Fruit fly (Drosophila melanogaster) whole organism, embryonic: Measurements from ENCODE around the gene dind.

Experiments used
- ATbp ChIP-seq: fragments of 200-800 bp; sonication (Bioruptor generic); optimal IDR thresholded peaks from 2 replicates; lab custom pipeline; 2017; ENCODE audit warnings: missing biosample characterization, mild to moderate bottlenecking, missing genetic modification characterization, missing genetic modification reagents
- Antp ChIP-seq: fragments of 200-800 bp; sonication (Bioruptor generic); optimal IDR thresholded peaks from 3 replicates; lab custom pipeline; 2016; ENCODE audit warnings: missing biosample characterization, missing genetic modification characterization
- B-H2 ChIP-seq: fragments of 200-800 bp; sonication (Bioruptor generic); optimal IDR thresholded peaks from 2 replicates; lab custom pipeline; 2018; ENCODE audit warnings: missing biosample characterization, mild to moderate bottlenecking, missing genetic modification characterization
- CG10274 ChIP-seq: fragments of 200-800 bp; sonication (Bioruptor generic); optimal IDR thresholded peaks from 3 replicates; lab custom pipeline; 2017; ENCODE audit warnings: missing biosample characterization, mild to moderate bottlenecking, missing genetic modification characterization
- CG11723 ChIP-seq: fragments of 200-800 bp; sonication (Bioruptor generic); optimal IDR thresholded peaks from 2 replicates; lab custom pipeline; 2017; ENCODE audit warnings: missing biosample characterization, mild to moderate bottlenecking, missing genetic modification characterization
- CG12744 ChIP-seq: fragments of 200-800 bp; sonication (Bioruptor generic); optimal IDR thresholded peaks from 2 replicates; lab custom pipeline; 2016; ENCODE audit warnings: missing biosample characterization, missing genetic modification characterization
- CG15073 ChIP-seq: fragments of 200-800 bp; sonication (Bioruptor generic); optimal IDR thresholded peaks from 2 replicates; lab custom pipeline; 2016; ENCODE audit warnings: missing biosample characterization, missing genetic modification characterization
- CG1529 ChIP-seq: fragments of 200-800 bp; sonication (Bioruptor generic); optimal IDR thresholded peaks from 3 replicates; lab custom pipeline; 2018; ENCODE audit warnings: missing biosample characterization, missing genetic modification characterization
- CG17912 ChIP-seq: fragments of 200-800 bp; sonication (Bioruptor generic); optimal IDR thresholded peaks from 2 replicates; lab custom pipeline; 2018; ENCODE audit warnings: missing biosample characterization, mild to moderate bottlenecking, missing genetic modification characterization
- CG2129 ChIP-seq: fragments of 200-800 bp; sonication (Bioruptor generic); IDR thresholded peaks from 2 replicates; pipeline ENCODE4 v1.3.6; 2022; ENCODE audit warnings: missing biosample characterization, missing genetic modification characterization; ENCODE audit not compliant: partially characterized antibody
- CG2875 ChIP-seq: fragments of 200-800 bp; sonication (Bioruptor generic); optimal IDR thresholded peaks from 2 replicates; lab custom pipeline; 2017; ENCODE audit warnings: missing biosample characterization, mild to moderate bottlenecking, missing genetic modification characterization, missing genetic modification reagents
- CG3065 ChIP-seq: fragments of 200-800 bp; sonication (Bioruptor generic); optimal IDR thresholded peaks from 2 replicates; lab custom pipeline; 2016; ENCODE audit warnings: missing biosample characterization, missing genetic modification characterization
- CG31365 ChIP-seq: fragments of 200-800 bp; sonication (Bioruptor generic); optimal IDR thresholded peaks from 2 replicates; lab custom pipeline; 2018; ENCODE audit warnings: missing biosample characterization, mild to moderate bottlenecking, missing genetic modification characterization
- CG32767 ChIP-seq: fragments of 200-800 bp; sonication (Bioruptor generic); IDR thresholded peaks from 2 replicates; pipeline ENCODE4 v1.3.6; 2022; ENCODE audit warnings: missing biosample characterization, missing genetic modification characterization
- CG4328 ChIP-seq: fragments of 200-800 bp; sonication (Bioruptor generic); optimal IDR thresholded peaks from 3 replicates; lab custom pipeline; 2017; ENCODE audit warnings: missing biosample characterization, missing genetic modification reagents, missing genetic modification characterization
- CG4404 ChIP-seq: fragments of 200-800 bp; sonication (Bioruptor generic); IDR thresholded peaks from 2 replicates; pipeline ENCODE4 v1.3.6; 2022; ENCODE audit warnings: missing biosample characterization, missing genetic modification characterization
- CG4424 ChIP-seq: fragments of 200-800 bp; sonication (Bioruptor generic); optimal IDR thresholded peaks from 3 replicates; lab custom pipeline; 2016; ENCODE audit warnings: missing biosample characterization, missing genetic modification characterization
- CG4820 ChIP-seq: fragments of 200-800 bp; sonication (Bioruptor generic); optimal IDR thresholded peaks from 3 replicates; lab custom pipeline; 2016; ENCODE audit warnings: missing biosample characterization, missing genetic modification characterization
- CG5180 ChIP-seq: fragments of 200-800 bp; sonication (Bioruptor generic); optimal IDR thresholded peaks from 3 replicates; lab custom pipeline; 2017; ENCODE audit warnings: missing biosample characterization, missing genetic modification characterization, mild to moderate bottlenecking, moderate library complexity, missing genetic modification reagents
- CG7987 ChIP-seq: fragments of 200-800 bp; sonication (Bioruptor generic); optimal IDR thresholded peaks from 2 replicates; lab custom pipeline; 2018; ENCODE audit warnings: missing biosample characterization, mild to moderate bottlenecking, missing genetic modification characterization, moderate library complexity
- Camta ChIP-seq: fragments of 200-800 bp; sonication (Bioruptor generic); optimal IDR thresholded peaks from 2 replicates; lab custom pipeline; 2016; ENCODE audit warnings: missing biosample characterization, missing genetic modification characterization
- Dek ChIP-seq: fragments of 200-800 bp; sonication (Bioruptor generic); optimal IDR thresholded peaks from 3 replicates; lab custom pipeline; 2019; ENCODE audit warnings: missing biosample characterization, mild to moderate bottlenecking, missing genetic modification characterization, moderate library complexity
- Dll ChIP-seq: fragments of 200-800 bp; sonication (Bioruptor generic); IDR thresholded peaks from 4 replicates; pipeline ENCODE4 v1.3.6; 2022; ENCODE audit warnings: missing biosample characterization, missing genetic modification characterization; ENCODE audit not compliant: partially characterized antibody
- Fer3 ChIP-seq: fragments of 200-800 bp; sonication (Bioruptor generic); optimal IDR thresholded peaks from 2 replicates; lab custom pipeline; 2018; ENCODE audit warnings: missing biosample characterization, mild to moderate bottlenecking, missing genetic modification characterization, moderate library complexity
- HLHmδ ChIP-seq: fragments of 200-800 bp; sonication (Bioruptor generic); optimal IDR thresholded peaks from 2 replicates; lab custom pipeline; 2018; ENCODE audit warnings: missing biosample characterization, mild to moderate bottlenecking, missing genetic modification characterization, moderate library complexity
- NC2β ChIP-seq: fragments of 200-800 bp; sonication (Bioruptor generic); optimal IDR thresholded peaks from 2 replicates; lab custom pipeline; 2016; ENCODE audit warnings: missing biosample characterization, missing genetic modification characterization
- Scr ChIP-seq: fragments of 200-800 bp; sonication (Bioruptor generic); IDR thresholded peaks from 2 replicates; pipeline ENCODE4 v1.3.6; 2022; ENCODE audit warnings: missing biosample characterization, missing genetic modification characterization; ENCODE audit not compliant: partially characterized antibody
- Taf1 ChIP-seq: fragments of 200-800 bp; sonication (Bioruptor generic); IDR thresholded peaks from 2 replicates; pipeline ENCODE4 v1.3.6; 2022; ENCODE audit warnings: missing biosample characterization, missing genetic modification characterization
- amos ChIP-seq: fragments of 200-800 bp; sonication (Bioruptor generic); IDR thresholded peaks from 2 replicates; pipeline ENCODE4 v1.3.6; 2022; ENCODE audit warnings: missing biosample characterization, missing genetic modification characterization; ENCODE audit not compliant: partially characterized antibody
- ase ChIP-seq: fragments of 200-800 bp; sonication (Bioruptor generic); IDR thresholded peaks from 3 replicates; pipeline ENCODE4 v1.3.6; 2022; ENCODE audit warnings: missing biosample characterization, missing genetic modification characterization
- corto ChIP-seq: fragments of 200-800 bp; sonication (Bioruptor generic); optimal IDR thresholded peaks from 2 replicates; lab custom pipeline; 2016; ENCODE audit warnings: missing biosample characterization, mild to moderate bottlenecking, missing genetic modification characterization, moderate library complexity
- fd3F ChIP-seq: fragments of 200-800 bp; sonication (Bioruptor generic); optimal IDR thresholded peaks from 2 replicates; lab custom pipeline; 2018; ENCODE audit warnings: missing biosample characterization, mild to moderate bottlenecking, missing genetic modification characterization, moderate library complexity
- ftz-f1 ChIP-seq: fragments of 200-800 bp; sonication (Bioruptor generic); optimal IDR thresholded peaks from 2 replicates; lab custom pipeline; 2016; ENCODE audit warnings: missing biosample characterization, missing genetic modification characterization
- gsb-n ChIP-seq: fragments of 200-800 bp; sonication (Bioruptor generic); optimal IDR thresholded peaks from 3 replicates; lab custom pipeline; 2018; ENCODE audit warnings: missing biosample characterization, mild to moderate bottlenecking, missing genetic modification characterization
- gt ChIP-seq: fragments of 200-800 bp; sonication (Bioruptor generic); IDR thresholded peaks from 2 replicates; pipeline ENCODE4 v1.3.6; 2022; ENCODE audit warnings: missing biosample characterization, missing genetic modification characterization
- kay ChIP-seq: fragments of 200-800 bp; sonication (Bioruptor generic); optimal IDR thresholded peaks from 2 replicates; lab custom pipeline; 2016; ENCODE audit warnings: missing biosample characterization, missing genetic modification characterization
- ken ChIP-seq: fragments of 200-800 bp; sonication (Bioruptor generic); IDR thresholded peaks from 3 replicates; pipeline ENCODE4 v1.3.6; 2022; ENCODE audit warnings: missing biosample characterization, missing genetic modification characterization
- luna ChIP-seq: fragments of 200-800 bp; sonication (Bioruptor generic); optimal IDR thresholded peaks from 2 replicates; lab custom pipeline; 2016; ENCODE audit warnings: missing biosample characterization, missing genetic modification characterization
- pan ChIP-seq, 4 experiments: fragments of >200 bp in 3 of 4; fragments of 200-800 bp in 1 of 4; sonication (Bioruptor generic) in 1 of 4; optimal IDR thresholded peaks in 3 of 4; IDR thresholded peaks in 1 of 4; 2 replicates each; pipeline versions ENCODE4 v1.3.6 to Lab custom; 2017 to 2022; ENCODE audit warnings: missing biosample characterization in 2 of 4, missing genetic modification characterization in 2 of 4, mixed read lengths in 1 of 4
- sim ChIP-seq: fragments of 200-800 bp; sonication (Bioruptor generic); IDR thresholded peaks from 2 replicates; pipeline ENCODE4 v1.3.6; 2022; ENCODE audit warnings: missing biosample characterization, missing genetic modification characterization
- sna ChIP-seq: fragments of 200-800 bp; sonication (Bioruptor generic); IDR thresholded peaks from 2 replicates; pipeline ENCODE4 v1.3.6; 2022; ENCODE audit warnings: missing biosample characterization, missing genetic modification characterization; ENCODE audit not compliant: partially characterized antibody
- tll ChIP-seq, 2 experiments: fragments of 200-800 bp in 1 of 2; fragments of >200 bp in 1 of 2; sonication (Bioruptor generic) in 1 of 2; optimal IDR thresholded peaks; 2 replicates each; lab custom pipeline; 2017 to 2019; ENCODE audit warnings: missing biosample characterization in 2 of 2, missing genetic modification characterization in 2 of 2, mild to moderate bottlenecking in 1 of 2, moderate library complexity in 1 of 2
- trem ChIP-seq: fragments of 200-800 bp; optimal IDR thresholded peaks from 3 replicates; lab custom pipeline; 2019; ENCODE audit warnings: missing biosample characterization, mild to moderate bottlenecking, missing genetic modification characterization, moderate library complexity
- tup ChIP-seq: fragments of 200-800 bp; sonication (Bioruptor generic); optimal IDR thresholded peaks from 2 replicates; lab custom pipeline; 2016; ENCODE audit warnings: missing biosample characterization, mild to moderate bottlenecking, missing genetic modification characterization, moderate library complexity
- twi ChIP-seq: fragments of 200-800 bp; optimal IDR thresholded peaks from 2 replicates; lab custom pipeline; 2019; ENCODE audit warnings: missing biosample characterization, mild to moderate bottlenecking, missing genetic modification characterization, moderate library complexity
- unc-4 ChIP-seq: fragments of 200-800 bp; sonication (Bioruptor generic); IDR thresholded peaks from 2 replicates; pipeline ENCODE4 v1.3.6; 2022; ENCODE audit warnings: missing biosample characterization, missing genetic modification characterization; ENCODE audit not compliant: partially characterized antibody
- unpg ChIP-seq: fragments of 200-800 bp; sonication (Bioruptor generic); optimal IDR thresholded peaks from 3 replicates; lab custom pipeline; 2018; ENCODE audit warnings: missing biosample characterization, mild to moderate bottlenecking, missing genetic modification characterization, moderate library complexity
- zen2 ChIP-seq: fragments of 200-800 bp; sonication (Bioruptor generic); IDR thresholded peaks from 3 replicates; pipeline ENCODE4 v1.3.6; 2022; ENCODE audit warnings: missing biosample characterization, missing genetic modification characterization; ENCODE audit not compliant: partially characterized antibody

Gene dind

dm6 chr3R:18719767-18720341, 42.5 kb upstream of the dind start (continued):
- peak; percentile 71 for TF ChIP-seq CG1529 (GFP tag; lab: Kevin White, UChicago)
- no peak for TF ChIP-seq amos
- TF ChIP-seq luna (GFP tag; lab: Kevin White, UChicago): peak; percentile 65
- peak; percentile 4 for TF ChIP-seq CG7987 (GFP tag; lab: Kevin White, UChicago)
- peak; percentile 74 for TF ChIP-seq CG11723 (GFP tag; lab: Kevin White, UChicago)
- TF ChIP-seq corto (GFP tag; lab: Kevin White, UChicago): peak; percentile 17
- TF ChIP-seq unpg (GFP tag; lab: Kevin White, UChicago): peak; percentile 87
- peak; percentile 78 for TF ChIP-seq CG4424 (GFP tag; lab: Kevin White, UChicago)
- TF ChIP-seq CG2875 (GFP tag; lab: Kevin White, UChicago): peak; percentile 71
- TF ChIP-seq CG4328 (GFP tag; lab: Kevin White, UChicago): peak; percentile 88
- peak; percentile 74 for TF ChIP-seq gsb-n (tag; lab: Kevin White, UChicago)
- TF ChIP-seq zen2 (GFP tag; lab: Robert Waterston, UW): no peak
- peak; percentile 62 for TF ChIP-seq CG4404
- peak; percentile 66 for TF ChIP-seq Camta
- TF ChIP-seq ftz-f1 (GFP tag; lab: Kevin White, UChicago): no peak
- TF ChIP-seq CG10274 (GFP tag; lab: Kevin White, UChicago): peak; percentile 36
- TF ChIP-seq CG17912 (GFP tag; lab: Kevin White, UChicago): peak; percentile 42
- TF ChIP-seq ase (GFP tag; lab: Robert Waterston, UW): peak; percentile 76; the same call in 2 of the 3 replicates
- peak; percentile 76 for TF ChIP-seq twi (tag; lab: Kevin White, UChicago)
- no peak for TF ChIP-seq tll (GFP tag; optimal IDR thresholded peaks at IDR 0.05; lab: Kevin White, UChicago)
- TF ChIP-seq Scr (GFP tag; lab: Robert Waterston, UW): no peak
- TF ChIP-seq fd3F (GFP tag; lab: Kevin White, UChicago): peak; percentile 78
- TF ChIP-seq sim (GFP tag; lab: Robert Waterston, UW): peak; percentile 68
- no peak for TF ChIP-seq Dll (GFP tag; lab: Robert Waterston, UW)
- TF ChIP-seq unc-4 (GFP tag; lab: Robert Waterston, UW): no peak
- TF ChIP-seq ken (GFP tag; lab: Robert Waterston, UW): peak; percentile 81
- TF ChIP-seq Taf1: peak; percentile 74
- no peak for TF ChIP-seq CG3065
- TF ChIP-seq kay: peak; percentile 72
- no peak for TF ChIP-seq pan (optimal IDR thresholded peaks at IDR 0.05; lab: Kevin White, UChicago)
- peak in 1 of 2 experiments; percentile 88 for TF ChIP-seq pan (GFP tag; optimal IDR thresholded peaks at IDR 0.05 in 1 of 2, IDR thresholded peaks at IDR 0.05 in 1 of 2)
- no peak for TF ChIP-seq sna (GFP tag; lab: Robert Waterston, UW)
- no peak for TF ChIP-seq CG2129 (GFP tag; lab: Robert Waterston, UW)
- peak; percentile 87 for TF ChIP-seq CG5180
- TF ChIP-seq Dek (tag; lab: Kevin White, UChicago): peak; percentile 89
- peak; percentile 88 for TF ChIP-seq ATbp (GFP tag; lab: Kevin White, UChicago)
- TF ChIP-seq NC2β (GFP tag; lab: Kevin White, UChicago): peak; percentile 68
- TF ChIP-seq tup: peak; percentile 59
- TF ChIP-seq HLHmδ (GFP tag; lab: Kevin White, UChicago): no peak
- TF ChIP-seq CG32767 (GFP tag; lab: Robert Waterston, UW): peak; percentile 72; the same call in 1 of the 2 replicates
- TF ChIP-seq CG4820 (GFP tag; lab: Kevin White, UChicago): peak; percentile 72
- TF ChIP-seq B-H2 (GFP tag; lab: Kevin White, UChicago): peak; percentile 93
- TF ChIP-seq CG15073 (GFP tag; lab: Kevin White, UChicago): peak; percentile 29
- peak; percentile 63 for TF ChIP-seq trem
- peak; percentile 59 for TF ChIP-seq gt (GFP tag; lab: Robert Waterston, UW)
- peak; percentile 80 for TF ChIP-seq CG12744 (GFP tag; lab: Kevin White, UChicago)
- peak; percentile 81 for TF ChIP-seq Antp (GFP tag; lab: Kevin White, UChicago)
- peak; percentile 90 for TF ChIP-seq Fer3 (tag; lab: Kevin White, UChicago)
- TF ChIP-seq CG31365 (tag; lab: Kevin White, UChicago): peak; percentile 75
